Fruit fly (Drosophila melanogaster): ENCODE data around the gene loaf.

dm6 chr3L:11691203-11691797 is 74.7 kb downstream of the loaf start, which contains the start of the genes Pldn and CG14135:
- TF ChIP-seq svp (GFP tag) (no peak), Sox102F (GFP tag; optimal IDR thresholded peaks at IDR 0.05) (no peak), CG16779 (tag; optimal IDR thresholded peaks at IDR 0.05) (no peak), CG6854 (GFP tag; optimal IDR thresholded peaks at IDR 0.05) (no peak), fd85E (GFP tag; optimal IDR thresholded peaks at IDR 0.05) (no peak)
